Fruit fly (Drosophila melanogaster) whole organism, pupa: Measurements from ENCODE around the gene Dlic.

Experiments
- CG10348 ChIP-seq: fragments of 200-800 bp; sonication (Bioruptor generic); IDR thresholded peaks from 2 replicates; pipeline ENCODE4 v1.3.6; 2022; ENCODE audit warnings: missing biosample characterization, missing genetic modification characterization
- CG12605 ChIP-seq: fragments of 200-800 bp; sonication (Bioruptor generic); IDR thresholded peaks from 2 replicates; pipeline ENCODE4 v1.3.6; 2022; ENCODE audit warnings: missing biosample characterization, missing genetic modification characterization
- CG13204 ChIP-seq: fragments of 200-800 bp; sonication (Bioruptor generic); optimal IDR thresholded peaks from 2 replicates; lab custom pipeline; 2018; ENCODE audit warnings: missing biosample characterization, mild to moderate bottlenecking, missing genetic modification characterization, moderate library complexity
- CG14655 ChIP-seq: fragments of 200-800 bp; sonication (Bioruptor generic); optimal IDR thresholded peaks from 3 replicates; lab custom pipeline; 2017; ENCODE audit warnings: mild to moderate bottlenecking, missing biosample characterization, missing genetic modification reagents, missing genetic modification characterization
- CG15710 ChIP-seq: fragments of 200-800 bp; sonication (Bioruptor generic); optimal IDR thresholded peaks from 2 replicates; lab custom pipeline; 2018; ENCODE audit warnings: missing biosample characterization, mild to moderate bottlenecking, missing genetic modification characterization, moderate library complexity
- CG17806 ChIP-seq: fragments of 200-800 bp; sonication (Bioruptor generic); optimal IDR thresholded peaks from 2 replicates; lab custom pipeline; 2018; ENCODE audit warnings: missing biosample characterization, mild to moderate bottlenecking, missing genetic modification characterization, moderate library complexity
- CG32121 ChIP-seq: fragments of 200-800 bp; sonication (Bioruptor generic); IDR thresholded peaks from 2 replicates; pipeline ENCODE4 v1.3.6; 2022; ENCODE audit warnings: missing biosample characterization, missing genetic modification characterization
- CG34367 ChIP-seq: fragments of 200-800 bp; sonication (Bioruptor generic); optimal IDR thresholded peaks from 2 replicates; lab custom pipeline; 2018; ENCODE audit warnings: missing biosample characterization, mild to moderate bottlenecking, missing genetic modification characterization
- CG4496 ChIP-seq: fragments of 200-800 bp; sonication (Bioruptor generic); IDR thresholded peaks from 3 replicates; pipeline ENCODE4 v1.3.6; 2022; ENCODE audit warnings: missing biosample characterization, missing genetic modification characterization
- CG8159 ChIP-seq: fragments of 200-800 bp; sonication (Bioruptor generic); optimal IDR thresholded peaks from 3 replicates; lab custom pipeline; 2018; ENCODE audit warnings: missing biosample characterization, mild to moderate bottlenecking, missing genetic modification characterization, moderate library complexity
- CG8301 ChIP-seq: fragments of 200-800 bp; sonication (Bioruptor generic); optimal IDR thresholded peaks from 2 replicates; lab custom pipeline; 2018; ENCODE audit warnings: missing biosample characterization, mild to moderate bottlenecking, missing genetic modification characterization
- CG9948 ChIP-seq: fragments of 200-800 bp; sonication (Bioruptor generic); optimal IDR thresholded peaks from 2 replicates; lab custom pipeline; 2018; ENCODE audit warnings: missing biosample characterization, mild to moderate bottlenecking, missing genetic modification characterization, moderate library complexity
- D1 ChIP-seq: fragments of 200-800 bp; sonication (Bioruptor generic); optimal IDR thresholded peaks from 2 replicates; lab custom pipeline; 2018; ENCODE audit warnings: missing biosample characterization, mild to moderate bottlenecking, missing genetic modification characterization, moderate library complexity
- EcR ChIP-seq: fragments of 200-800 bp; sonication (Bioruptor generic); optimal IDR thresholded peaks from 3 replicates; lab custom pipeline; 2019; ENCODE audit warnings: missing biosample characterization, missing genetic modification characterization, mild to moderate bottlenecking, moderate library complexity, missing genetic modification reagents
- Ets98B ChIP-seq: fragments of 200-800 bp; sonication (Bioruptor generic); IDR thresholded peaks from 2 replicates; pipeline ENCODE4 v1.3.6; 2022; ENCODE audit warnings: missing biosample characterization, missing genetic modification characterization
- Pif1A ChIP-seq: fragments of 200-800 bp; sonication (Bioruptor generic); optimal IDR thresholded peaks from 3 replicates; lab custom pipeline; 2016; ENCODE audit warnings: missing biosample characterization, missing genetic modification characterization
- Pif1B ChIP-seq: fragments of 200-800 bp; sonication (Bioruptor generic); optimal IDR thresholded peaks from 3 replicates; lab custom pipeline; 2016; ENCODE audit warnings: missing biosample characterization, missing genetic modification characterization
- Snoo ChIP-seq: fragments of 200-800 bp; sonication (Bioruptor generic); optimal IDR thresholded peaks from 3 replicates; lab custom pipeline; 2017; ENCODE audit warnings: missing biosample characterization, mild to moderate bottlenecking, missing genetic modification characterization, inconsistent platforms
- fd96Ca ChIP-seq: fragments of 200-800 bp; sonication (Bioruptor generic); IDR thresholded peaks from 3 replicates; pipeline ENCODE4 v1.3.6; 2022; ENCODE audit warnings: missing biosample characterization, missing genetic modification characterization
- gl ChIP-seq: fragments of 200-800 bp; sonication (Bioruptor generic); optimal IDR thresholded peaks from 2 replicates; lab custom pipeline; 2018; ENCODE audit warnings: missing biosample characterization, mild to moderate bottlenecking, missing genetic modification characterization

Dlic gene

DNA sequence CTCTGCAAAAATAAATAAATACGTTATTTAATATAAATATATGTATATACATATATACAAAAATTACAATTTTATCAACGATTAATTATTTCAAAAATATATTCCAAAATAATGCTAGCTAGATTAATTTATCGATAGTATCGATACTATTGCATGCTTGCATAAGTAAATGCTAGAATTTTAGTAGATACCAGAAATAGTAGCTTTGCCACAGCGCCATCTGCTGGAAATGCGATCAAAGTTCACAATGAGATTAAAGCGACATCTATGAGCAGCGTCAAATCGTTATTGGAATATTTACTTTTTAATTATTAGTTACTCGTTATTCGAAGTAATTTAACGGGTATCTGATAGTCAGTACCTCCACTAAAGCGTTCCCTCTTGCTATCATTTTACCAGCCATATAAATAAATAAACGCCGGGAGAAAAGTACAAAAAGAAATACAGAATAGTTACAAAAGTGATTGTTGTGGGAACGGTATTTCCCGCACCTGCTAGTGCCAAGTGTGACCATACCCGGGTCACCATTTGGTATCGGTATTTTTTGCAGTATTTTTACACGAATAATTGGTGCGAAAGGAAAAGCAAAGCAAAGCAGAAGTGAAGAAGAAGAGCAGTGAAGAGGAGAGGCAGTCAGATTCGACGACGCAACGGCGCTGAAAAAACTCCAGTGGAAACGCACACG is at the start of gene Dlic, which contains the start of gene rtv:
TSS of gene Dlic (plus strand) at position 596 of the 685 bp plus-strand sequence.
TSS of gene rtv (minus strand) at position 165 of the 685 bp plus-strand sequence.
- TF ChIP-seq D1 (no peak), CG8159 (no peak), CG32121 (GFP tag; lab: Robert Waterston, UW) (no peak), CG14655 (GFP tag; lab: Kevin White, UChicago) (no peak), Pif1A (GFP tag; lab: Kevin White, UChicago) (no peak), CG9948 (no peak), fd96Ca (GFP tag; lab: Robert Waterston, UW) (no peak), EcR (GFP tag; lab: Kevin White, UChicago) (no peak), gl (tag; lab: Kevin White, UChicago) (no peak), Pif1B (GFP tag; lab: Kevin White, UChicago) (no peak), CG15710 (tag; lab: Kevin White, UChicago) (no peak), CG8301 (tag; lab: Kevin White, UChicago) (no peak), CG34367 (no peak), CG10348 (GFP tag; lab: Robert Waterston, UW) (no peak), CG13204 (no peak), Ets98B (GFP tag; lab: Robert Waterston, UW) (no peak), Snoo (no peak), CG17806 (no peak)

DNA sequence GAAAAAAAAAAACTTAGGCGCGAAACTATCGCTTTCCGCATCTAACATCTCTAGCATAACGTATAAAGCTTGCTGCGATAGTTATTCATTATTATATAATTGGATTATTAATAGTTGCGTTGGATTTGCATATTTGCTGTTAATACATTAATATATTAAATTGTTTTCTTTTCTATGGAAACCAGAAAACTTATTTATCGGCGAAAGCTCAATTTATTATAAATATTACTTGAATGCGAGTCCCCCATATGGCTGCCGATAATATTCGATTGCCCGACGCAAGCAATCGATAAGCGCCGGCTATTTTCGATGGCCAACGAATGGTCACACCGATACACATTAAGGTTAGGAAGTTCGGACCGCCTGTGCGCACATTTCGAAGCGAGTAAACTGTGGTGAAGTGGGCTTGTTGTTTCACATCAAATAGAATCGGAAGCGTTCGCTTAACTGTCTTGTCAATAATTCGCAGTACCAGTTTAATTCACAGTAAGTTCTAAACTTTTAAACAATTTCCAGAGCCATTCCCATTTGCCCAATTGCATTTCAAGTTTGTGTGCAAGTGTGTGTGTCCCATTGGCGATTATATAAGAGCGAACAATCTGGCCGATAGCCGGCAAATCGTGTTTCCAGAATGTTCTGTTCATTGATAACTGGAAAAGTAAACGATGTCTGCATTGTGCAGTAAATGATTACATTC is 45.9 kb upstream of the Dlic start, which contains the start of gene Hsp60A:
TSS of gene Hsp60A (plus strand) at position 335 of the 697 bp plus-strand sequence.
- TF ChIP-seq CG14655 (GFP tag; lab: Kevin White, UChicago) (no peak), Snoo (peak; percentile 24), CG15710 (tag; lab: Kevin White, UChicago) (peak; percentile 35), CG12605 (no peak), CG8159 (peak; percentile 46), Ets98B (GFP tag; lab: Robert Waterston, UW) (peak; percentile 39; the same call in 1 of the 2 replicates), fd96Ca (GFP tag; lab: Robert Waterston, UW) (0 out of 3 replicates have a peak, but pooled peaks have one; percentile 26), Pif1B (GFP tag; lab: Kevin White, UChicago) (peak; percentile 5), CG4496 (GFP tag; lab: Robert Waterston, UW) (peak; percentile 54), CG32121 (GFP tag; lab: Robert Waterston, UW) (0 out of 2 replicates have a peak, but pooled peaks have one; percentile 15), gl (tag; lab: Kevin White, UChicago) (no peak), CG17806 (peak; percentile 23), CG34367 (peak; percentile 20), CG9948 (peak; percentile 40)

DNA sequence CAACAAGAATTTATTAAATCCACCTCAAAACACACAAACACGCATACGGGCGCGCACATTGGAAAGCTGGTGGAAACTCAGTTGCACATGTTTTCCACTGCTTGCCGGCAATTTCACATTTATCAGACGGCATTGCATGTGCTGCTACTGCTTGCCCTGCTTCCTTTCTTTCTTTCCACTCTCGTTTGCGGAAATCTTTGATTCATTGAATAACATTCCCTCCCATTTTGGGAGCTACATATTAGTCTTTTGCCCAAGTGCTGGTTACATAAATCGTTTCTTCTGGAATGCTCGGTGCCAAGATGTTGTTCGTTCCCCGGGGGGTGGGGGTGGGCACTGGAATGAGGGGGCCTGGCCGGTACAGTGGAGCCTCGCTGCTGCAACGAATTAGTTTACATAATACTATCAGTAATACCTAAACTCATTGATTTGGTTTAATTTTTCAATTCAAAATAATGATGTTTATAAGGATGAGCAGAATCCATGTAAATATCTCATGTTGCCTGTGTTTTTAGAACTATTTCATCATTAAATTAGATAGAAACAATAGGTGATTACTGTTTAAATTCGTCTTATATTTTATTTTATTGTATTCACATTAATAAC is 45.3 kb upstream of the Dlic start:
- TF ChIP-seq fd96Ca (GFP tag; lab: Robert Waterston, UW) (0 out of 3 replicates have a peak, but pooled peaks have one; percentile 31), CG34367 (no peak), CG32121 (GFP tag; lab: Robert Waterston, UW) (peak; percentile 47; the same call in 1 of the 2 replicates), CG9948 (peak; percentile 22), CG15710 (tag; lab: Kevin White, UChicago) (peak; percentile 20), EcR (GFP tag; lab: Kevin White, UChicago) (no peak), CG4496 (GFP tag; lab: Robert Waterston, UW) (peak; percentile 52; the same call in 1 of the 3 replicates)

DNA sequence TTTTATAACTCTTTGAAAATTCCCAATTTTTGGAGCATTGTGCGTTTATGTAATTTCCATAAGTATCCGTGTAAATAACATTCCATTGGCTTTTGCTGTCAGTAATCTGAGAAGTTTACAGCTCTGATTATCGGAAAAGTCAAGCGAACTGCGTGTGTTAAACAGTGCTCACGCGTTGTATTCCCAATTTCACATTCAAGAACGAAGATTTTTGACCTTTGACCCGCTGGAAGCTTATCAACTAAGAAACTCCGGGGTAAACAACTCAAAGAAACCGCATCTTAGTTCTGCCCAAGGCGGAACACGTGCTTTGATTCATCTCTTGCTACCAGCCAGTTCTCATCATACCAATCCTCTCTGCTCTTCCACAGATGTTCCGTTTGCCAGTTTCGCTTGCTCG is 44.6 kb upstream of the Dlic start:
- no peak for TF ChIP-seq CG14655 (GFP tag; lab: Kevin White, UChicago)
- TF ChIP-seq Ets98B (GFP tag; lab: Robert Waterston, UW) = no peak
- no peak for TF ChIP-seq CG8159
- no peak for TF ChIP-seq CG12605
- TF ChIP-seq Snoo = no peak
- no peak for TF ChIP-seq D1
- no peak for TF ChIP-seq CG32121 (GFP tag; lab: Robert Waterston, UW)
- no peak for TF ChIP-seq CG13204

DNA sequence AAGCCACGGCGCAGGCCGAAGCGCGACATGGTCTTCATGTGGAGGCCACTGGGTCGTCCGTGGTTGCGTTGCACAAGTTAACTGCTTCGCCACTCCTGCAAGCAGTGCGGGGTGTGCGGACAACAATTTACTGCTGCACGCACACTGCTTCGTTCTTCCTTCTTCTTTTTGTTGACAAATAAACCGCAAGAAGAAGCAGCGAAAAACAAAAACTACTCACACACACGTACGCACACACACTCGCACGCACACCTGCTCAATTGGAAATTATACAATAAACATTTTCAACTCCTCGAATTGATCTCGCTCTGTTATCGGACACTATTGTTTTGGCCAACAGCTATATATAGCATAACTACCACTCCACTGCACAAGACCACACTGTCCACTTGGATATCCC is 30.7 kb upstream of the Dlic start:
- no peak for TF ChIP-seq Ets98B (GFP tag; lab: Robert Waterston, UW)
- peak; percentile 8 for TF ChIP-seq CG9948
- TF ChIP-seq CG4496 (GFP tag; lab: Robert Waterston, UW) = 0 out of 3 replicates have a peak, but pooled peaks have one; percentile 20
- TF ChIP-seq gl (tag; lab: Kevin White, UChicago) = peak; percentile 72
- TF ChIP-seq CG34367 = peak; percentile 66
- no peak for TF ChIP-seq Pif1A (GFP tag; lab: Kevin White, UChicago)
- TF ChIP-seq CG15710 (tag; lab: Kevin White, UChicago) = peak; percentile 50
- no peak for TF ChIP-seq CG32121 (GFP tag; lab: Robert Waterston, UW)
- no peak for TF ChIP-seq CG17806
- no peak for TF ChIP-seq D1
- TF ChIP-seq, all 21 proteins: peak for 5
